Worm (Caenorhabditis elegans) whole organism, midembryonic: ENCODE data around the gene C05E11.7.

ENCODE experiments used
- T22C8.4 ChIP-seq: fragments of 200-800 bp; sonication (Bioruptor generic); IDR thresholded peaks from 2 replicates; pipeline ENCODE4 v1.3.6; 2022; ENCODE audit warnings: missing genetic modification characterization, missing compliant biosample characterization
- cog-1 ChIP-seq: sonication (generic microtip); optimal IDR thresholded peaks from 2 replicates; lab custom pipeline; 2016; ENCODE audit warnings: missing genetic modification characterization, missing compliant biosample characterization
- flt-1 ChIP-seq: fragments of 200-800 bp; sonication (Bioruptor generic); IDR thresholded peaks from 2 replicates; pipeline ENCODE4 v1.3.6; 2022; ENCODE audit warnings: missing genetic modification characterization, missing compliant biosample characterization
- klf-2 ChIP-seq: fragments of 200-800 bp; sonication (Bioruptor generic); conservative IDR thresholded peaks from 2 replicates; pipeline ENCODE4 v1.3.6; 2022; ENCODE audit warnings: missing genetic modification reagents, missing genetic modification characterization, missing compliant biosample characterization
- med-1 ChIP-seq: sonication (generic microtip); optimal IDR thresholded peaks from 2 replicates; lab custom pipeline; 2017; ENCODE audit warnings: missing genetic modification characterization, mild to moderate bottlenecking, missing compliant biosample characterization, antibody characterized with exemption, missing genetic modification reagents; ENCODE audit not compliant: insufficient read depth
- ref-1 ChIP-seq: fragments of 200-800 bp; sonication (Bioruptor generic); conservative IDR thresholded peaks from 2 replicates; pipeline ENCODE4 v1.3.6; 2022; ENCODE audit warnings: missing genetic modification reagents, missing genetic modification characterization, missing compliant biosample characterization
- tab-1 ChIP-seq: fragments of 200-800 bp; sonication (Bioruptor generic); IDR thresholded peaks from 2 replicates; pipeline ENCODE4 v1.3.6; 2022; ENCODE audit warnings: missing genetic modification characterization, missing compliant biosample characterization
- ztf-23 ChIP-seq: fragments of 200-800 bp; sonication (Bioruptor generic); IDR thresholded peaks from 2 replicates; pipeline ENCODE4 v1.3.6; 2022; ENCODE audit warnings: missing genetic modification reagents, missing genetic modification characterization, missing compliant biosample characterization
- ztf-29 ChIP-seq: fragments of 200-800 bp; sonication (Bioruptor generic); IDR thresholded peaks from 2 replicates; pipeline ENCODE4 v1.3.6; 2022; ENCODE audit warnings: missing genetic modification reagents, missing genetic modification characterization, missing compliant biosample characterization

DNA sequence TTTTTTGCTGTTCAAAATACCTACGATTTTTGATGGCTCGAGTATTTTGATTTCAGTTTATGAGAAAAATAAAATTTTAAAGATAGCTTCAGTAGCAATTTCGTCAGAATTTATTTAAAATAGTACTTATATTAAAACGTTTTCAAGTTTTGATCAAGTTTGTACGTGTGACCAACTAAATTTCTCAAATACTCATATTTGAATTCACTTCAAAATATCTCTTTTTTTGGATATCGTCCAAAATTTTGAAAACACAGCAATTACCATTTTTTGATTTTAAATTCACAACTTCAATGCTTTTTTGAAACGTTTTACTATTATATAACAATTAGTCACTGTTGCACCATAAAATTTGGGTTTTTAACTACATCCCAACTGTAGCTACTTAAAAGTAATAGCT lies 41.4 kb upstream of the C05E11.7 start:
- TF ChIP-seq med-1 (no peak), ref-1 (GFP tag; lab: Robert Waterston, UW) (no peak), cog-1 (no peak), ztf-23 (GFP tag; lab: Robert Waterston, UW) (no peak), flt-1 (no peak), klf-2 (GFP tag; lab: Robert Waterston, UW) (no peak), T22C8.4 (GFP tag; lab: Robert Waterston, UW) (no peak), tab-1 (GFP tag; lab: Robert Waterston, UW) (no peak), ztf-29 (GFP tag; lab: Robert Waterston, UW) (no peak)
